Worm (Caenorhabditis elegans) whole organism, L2 larva: Measurements from ENCODE around the gene fat-6.

Source experiments
- F13H6.1 ChIP-seq: sonication (generic microtip); optimal IDR thresholded peaks from 2 replicates; lab custom pipeline; 2016; ENCODE audit warnings: missing genetic modification characterization, missing compliant biosample characterization
- R02D3.7 ChIP-seq: fragments of 150-350 bp; optimal IDR thresholded peaks from 2 replicates; lab custom pipeline; 2014; ENCODE audit warnings: missing biosample characterization, missing genetic modification characterization
- ZK546.5 ChIP-seq: sonication (generic microtip); optimal IDR thresholded peaks from 2 replicates; lab custom pipeline; 2017; ENCODE audit warnings: missing biosample characterization, missing genetic modification characterization
- alr-1 ChIP-seq: fragments of 150-350 bp; optimal IDR thresholded peaks from 2 replicates; lab custom pipeline; 2014; ENCODE audit warnings: missing biosample characterization, missing genetic modification characterization
- aly-2 ChIP-seq: fragments of 150-350 bp; optimal IDR thresholded peaks from 2 replicates; lab custom pipeline; 2014; ENCODE audit warnings: missing biosample characterization, missing genetic modification characterization
- ama-1 ChIP-seq: fragments of 150-350 bp; optimal IDR thresholded peaks from 2 replicates; lab custom pipeline; 2018; ENCODE audit warnings: inconsistent platforms
- blmp-1 ChIP-seq: sonication (generic microtip); optimal IDR thresholded peaks from 2 replicates; lab custom pipeline; 2017; ENCODE audit warnings: missing genetic modification characterization, mild to moderate bottlenecking, missing compliant biosample characterization, antibody characterized with exemption, moderate library complexity; ENCODE audit not compliant: insufficient read depth
- ceh-16 ChIP-seq: fragments of 150-350 bp; optimal IDR thresholded peaks from 2 replicates; lab custom pipeline; 2014; ENCODE audit warnings: missing biosample characterization, missing genetic modification characterization
- elt-3 ChIP-seq: sonication (generic microtip); optimal IDR thresholded peaks from 2 replicates; lab custom pipeline; 2017; ENCODE audit warnings: missing biosample characterization, missing genetic modification characterization
- fos-1 ChIP-seq: fragments of 150-350 bp; optimal IDR thresholded peaks from 2 replicates; lab custom pipeline; 2014; ENCODE audit warnings: missing biosample characterization, missing genetic modification characterization
- gmeb-1 ChIP-seq: fragments of 150-350 bp; optimal IDR thresholded peaks from 2 replicates; lab custom pipeline; 2014; ENCODE audit warnings: missing biosample characterization, missing genetic modification characterization
- lin-39 ChIP-seq: fragments of 150-350 bp; optimal IDR thresholded peaks from 2 replicates; lab custom pipeline; 2014; ENCODE audit warnings: missing biosample characterization, missing genetic modification reagents, missing genetic modification characterization
- mab-5 ChIP-seq: fragments of 150-350 bp; optimal IDR thresholded peaks from 2 replicates; lab custom pipeline; 2014; ENCODE audit warnings: missing biosample characterization, missing genetic modification characterization
- mbf-1 ChIP-seq: sonication (generic microtip); optimal IDR thresholded peaks from 2 replicates; lab custom pipeline; 2017; ENCODE audit warnings: missing biosample characterization, missing genetic modification characterization
- mdl-1 ChIP-seq, 2 experiments: fragments of 150-350 bp in 1 of 2; sonication (generic microtip) in 1 of 2; optimal IDR thresholded peaks; 2 replicates each; lab custom pipeline; 2017; ENCODE audit warnings: missing biosample characterization in 2 of 2, missing genetic modification characterization in 2 of 2
- nhr-10 ChIP-seq: sonication (generic microtip); optimal IDR thresholded peaks from 2 replicates; lab custom pipeline; 2017; ENCODE audit warnings: missing biosample characterization, missing genetic modification characterization
- nhr-11 ChIP-seq: fragments of 150-350 bp; optimal IDR thresholded peaks from 2 replicates; lab custom pipeline; 2014; ENCODE audit warnings: missing biosample characterization, missing genetic modification characterization
- nhr-12 ChIP-seq: fragments of 150-350 bp; optimal IDR thresholded peaks from 2 replicates; lab custom pipeline; 2014; ENCODE audit warnings: missing biosample characterization, missing genetic modification characterization
- nhr-129 ChIP-seq: fragments of 150-350 bp; optimal IDR thresholded peaks from 2 replicates; lab custom pipeline; 2014; ENCODE audit warnings: missing biosample characterization, missing genetic modification characterization
- nhr-23 ChIP-seq: fragments of 150-350 bp; optimal IDR thresholded peaks from 2 replicates; lab custom pipeline; 2014; ENCODE audit warnings: missing biosample characterization, missing genetic modification reagents, missing genetic modification characterization
- nhr-237 ChIP-seq: fragments of 150-350 bp; optimal IDR thresholded peaks from 2 replicates; lab custom pipeline; 2014; ENCODE audit warnings: missing biosample characterization, missing genetic modification characterization
- nhr-25 ChIP-seq: fragments of 150-350 bp; sonication (generic microtip); optimal IDR thresholded peaks from 3 replicates; lab custom pipeline; 2014; ENCODE audit warnings: missing biosample characterization, missing genetic modification characterization
- nhr-77 ChIP-seq: fragments of 150-350 bp; optimal IDR thresholded peaks from 2 replicates; lab custom pipeline; 2014; ENCODE audit warnings: missing biosample characterization, missing genetic modification characterization
- sem-4 ChIP-seq: fragments of 150-350 bp; optimal IDR thresholded peaks from 2 replicates; lab custom pipeline; 2014; ENCODE audit warnings: missing biosample characterization, missing genetic modification reagents, missing genetic modification characterization
- skn-1 ChIP-seq: sonication (generic microtip); optimal IDR thresholded peaks from 2 replicates; lab custom pipeline; 2017; ENCODE audit warnings: missing biosample characterization, missing genetic modification characterization
- sma-9 ChIP-seq, 2 experiments: fragments of 150-350 bp in 1 of 2; sonication (generic microtip) in 1 of 2; optimal IDR thresholded peaks; 2 replicates each; lab custom pipeline; 2014 to 2016; ENCODE audit warnings: missing genetic modification characterization in 2 of 2, mild to moderate bottlenecking in 1 of 2, missing biosample characterization in 1 of 2, missing compliant biosample characterization in 1 of 2, missing genetic modification reagents in 1 of 2, moderate library complexity in 1 of 2
- unc-39 ChIP-seq: fragments of 150-350 bp; optimal IDR thresholded peaks from 2 replicates; lab custom pipeline; 2014; ENCODE audit warnings: missing biosample characterization, missing genetic modification characterization
- unc-55 ChIP-seq: fragments of 150-350 bp; sonication (generic microtip); optimal IDR thresholded peaks from 3 replicates; lab custom pipeline; 2014; ENCODE audit warnings: missing biosample characterization, missing genetic modification reagents, missing genetic modification characterization
- unc-62 ChIP-seq: fragments of 150-350 bp; optimal IDR thresholded peaks from 2 replicates; lab custom pipeline; 2014; ENCODE audit warnings: missing biosample characterization, missing genetic modification reagents, missing genetic modification characterization
- zag-1 ChIP-seq: fragments of 150-350 bp; optimal IDR thresholded peaks from 2 replicates; lab custom pipeline; 2014; ENCODE audit warnings: missing biosample characterization, missing genetic modification characterization
- ztf-1 ChIP-seq: fragments of 200-800 bp; sonication (Bioruptor generic); conservative IDR thresholded peaks from 2 replicates; pipeline ENCODE4 v1.3.6; 2022; ENCODE audit warnings: missing genetic modification characterization, missing compliant biosample characterization
- ztf-11 ChIP-seq: sonication (generic microtip); optimal IDR thresholded peaks from 2 replicates; lab custom pipeline; 2017; ENCODE audit warnings: missing biosample characterization, missing genetic modification characterization
- ztf-4 ChIP-seq: fragments of 150-350 bp; optimal IDR thresholded peaks from 2 replicates; lab custom pipeline; 2014; ENCODE audit warnings: missing biosample characterization, missing genetic modification characterization

Gene fat-6

DNA sequence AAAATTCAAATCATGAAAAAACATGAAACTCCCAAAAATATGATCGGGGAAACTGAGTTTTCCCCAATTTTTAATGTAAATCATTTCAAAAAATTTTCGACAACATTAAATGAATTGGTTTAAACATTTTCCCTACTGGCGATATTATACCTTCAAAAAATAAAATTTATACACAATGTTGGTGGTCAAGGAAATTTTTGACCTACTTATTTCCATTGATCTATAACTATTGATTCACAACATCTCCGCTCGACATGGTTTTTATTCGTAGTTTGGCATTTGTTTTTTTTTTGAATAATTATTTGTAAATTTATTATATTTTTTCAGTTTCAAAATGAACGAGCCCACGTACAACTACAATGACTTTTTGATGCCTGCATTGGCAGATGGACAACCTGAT is 34.8 kb upstream of the fat-6 start, which contains the start of gene tbx-36:
tbx-36 (plus strand) TSS at position 301 of the 400 bp plus-strand sequence.
- TF ChIP-seq alr-1 (tag; lab: Kevin White, UChicago), result no peak
- TF ChIP-seq mbf-1 (tag; lab: Kevin White, UChicago), result no peak
- TF ChIP-seq lin-39 (tag; lab: Kevin White, UChicago), result no peak
- TF ChIP-seq aly-2 (tag; lab: Kevin White, UChicago), result no peak
- no peak for TF ChIP-seq nhr-12 (tag; lab: Kevin White, UChicago)
- TF ChIP-seq elt-3 (tag; lab: Kevin White, UChicago), result no peak

DNA sequence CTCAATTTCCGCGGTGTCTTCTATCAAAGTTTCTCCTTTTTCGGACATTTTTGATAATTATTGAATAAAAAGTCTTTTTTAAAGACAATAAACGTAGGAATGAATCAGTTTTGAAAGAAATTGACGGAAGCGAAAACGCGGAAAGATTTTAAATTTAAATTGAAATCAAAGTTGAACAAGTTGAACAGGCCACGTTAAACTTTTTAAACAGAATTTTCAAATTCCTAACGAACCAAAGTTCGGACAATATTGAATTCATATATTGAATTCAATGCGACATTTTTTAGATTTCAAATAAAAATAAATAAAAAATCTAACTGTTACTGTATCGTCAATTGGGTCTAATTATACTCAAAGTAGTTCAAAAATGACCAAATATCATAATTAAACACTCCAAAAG is 34.2 kb upstream of the fat-6 start, which contains the start of gene hdl-1:
hdl-1 (minus strand) TSS at position 101 of the 400 bp plus-strand sequence.
- TF ChIP-seq fos-1 (tag; lab: Kevin White, UChicago) (no peak), aly-2 (tag; lab: Kevin White, UChicago) (no peak), nhr-77 (tag; lab: Kevin White, UChicago) (no peak), nhr-129 (tag; lab: Kevin White, UChicago) (no peak), ztf-11 (tag; lab: Kevin White, UChicago) (no peak), F13H6.1 (no peak), mab-5 (no peak), skn-1 (no peak), elt-3 (tag; lab: Kevin White, UChicago) (no peak), nhr-11 (no peak), ztf-4 (no peak), sem-4 (no peak), nhr-25 (tag; lab: Kevin White, UChicago) (no peak), zag-1 (no peak), blmp-1 (tag; lab: Kevin White, UChicago) (no peak), mdl-1 (tag; optimal IDR thresholded peaks at IDR 0.05; lab: Kevin White, UChicago) (no peak), nhr-237 (tag; lab: Kevin White, UChicago) (no peak)

DNA sequence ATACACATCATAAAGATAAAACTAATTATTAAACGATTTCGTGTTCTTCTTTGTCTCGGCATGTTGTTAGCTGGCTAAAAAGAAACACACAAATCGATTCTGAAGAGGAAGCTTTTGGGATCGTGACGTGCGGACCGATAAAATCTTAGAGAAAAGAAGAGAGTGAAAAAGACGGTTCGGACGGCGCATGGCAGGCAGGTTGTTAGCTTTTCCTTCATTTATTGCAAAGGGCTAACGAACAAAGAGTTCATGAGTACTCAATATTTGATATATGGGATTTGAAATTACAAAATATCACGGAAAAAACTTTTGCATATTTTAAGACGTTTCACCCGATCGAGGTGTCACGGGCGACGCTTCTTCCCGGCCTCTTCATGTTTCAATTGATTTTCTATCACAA is 30.1 kb upstream of the fat-6 start, which contains the start of gene ZK829.3:
ZK829.3 (minus strand) TSS at position 101 of the 400 bp plus-strand sequence.
- no peak for TF ChIP-seq ztf-4
- TF ChIP-seq elt-3 (tag; lab: Kevin White, UChicago), result no peak
- no peak for TF ChIP-seq nhr-237 (tag; lab: Kevin White, UChicago)
- TF ChIP-seq nhr-25 (tag; lab: Kevin White, UChicago), result no peak
- TF ChIP-seq aly-2 (tag; lab: Kevin White, UChicago), result no peak
- TF ChIP-seq ztf-11 (tag; lab: Kevin White, UChicago), result no peak
- no peak for TF ChIP-seq skn-1
- TF ChIP-seq mbf-1 (tag; lab: Kevin White, UChicago), result no peak
- no peak for TF ChIP-seq ceh-16 (tag; lab: Kevin White, UChicago)
- no peak for TF ChIP-seq unc-55 (GFP tag; lab: Kevin White, UChicago)
- TF ChIP-seq mab-5, result no peak
- no peak for TF ChIP-seq ztf-1 (GFP tag; lab: Robert Waterston, UW)

DNA sequence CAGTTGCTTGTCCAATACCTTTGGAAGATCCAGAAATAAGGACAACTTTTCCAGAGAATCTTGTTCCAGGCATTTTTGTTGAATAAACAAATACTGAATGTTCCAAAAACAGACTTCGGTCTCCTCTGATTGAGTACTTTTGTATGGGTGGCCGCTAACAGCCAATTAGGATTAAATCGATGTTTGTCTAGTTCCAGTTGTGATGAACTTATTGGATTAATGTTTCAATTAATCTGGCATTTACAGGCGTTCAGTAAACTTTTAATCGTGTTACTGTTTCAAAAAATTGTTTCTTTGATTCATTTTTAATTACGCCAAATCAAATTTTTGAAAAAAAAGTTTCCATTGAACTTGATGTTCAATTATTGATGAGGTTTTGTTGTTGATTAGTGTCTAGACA is 26.8 kb upstream of the fat-6 start, which contains the start of gene ZK829.1:
ZK829.1 (minus strand) TSS at position 101 of the 400 bp plus-strand sequence.
- TF ChIP-seq nhr-77 (tag; lab: Kevin White, UChicago) (no peak), gmeb-1 (no peak), unc-62 (GFP tag; lab: Kevin White, UChicago) (no peak), ama-1 (lab: Kevin White, UChicago) (no peak), ZK546.5 (tag; lab: Kevin White, UChicago) (no peak), nhr-237 (tag; lab: Kevin White, UChicago) (no peak), nhr-10 (tag; lab: Kevin White, UChicago) (no peak), nhr-23 (tag; lab: Kevin White, UChicago) (no peak), mbf-1 (tag; lab: Kevin White, UChicago) (no peak), unc-39 (no peak), nhr-129 (tag; lab: Kevin White, UChicago) (no peak), lin-39 (tag; lab: Kevin White, UChicago) (no peak), R02D3.7 (no peak), ceh-16 (tag; lab: Kevin White, UChicago) (no peak)
- TF ChIP-seq, all 48 proteins: peak for 0

DNA sequence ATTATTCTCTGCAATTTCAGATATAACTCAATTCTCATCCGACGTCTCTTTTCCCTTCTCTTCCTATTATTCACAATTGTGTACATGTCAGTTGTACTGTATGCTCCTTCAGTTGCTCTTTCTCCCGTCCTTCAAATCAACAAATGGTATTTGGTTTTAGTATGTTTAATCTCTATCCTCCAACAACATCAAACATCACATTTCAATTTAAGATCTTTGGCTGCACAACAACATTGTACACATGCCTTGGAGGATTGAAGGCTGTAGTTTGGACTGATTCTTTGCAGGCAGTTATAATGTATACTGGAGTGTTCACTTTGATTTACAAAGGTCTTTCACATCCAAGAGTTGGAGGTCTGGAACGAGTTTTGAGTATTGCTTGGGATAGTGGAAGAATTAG is 23.1 kb upstream of the fat-6 start:
- peak; percentile 68 for TF ChIP-seq sma-9 (GFP tag; optimal IDR thresholded peaks at IDR 0.05; lab: Kevin White, UChicago)
- no peak for TF ChIP-seq sma-9 (tag; optimal IDR thresholded peaks at IDR 0.05; lab: Kevin White, UChicago)
- TF ChIP-seq nhr-12 (tag; lab: Kevin White, UChicago), result no peak
